Worm (Caenorhabditis elegans) whole organism, mixed stage, embryonic: Measurements from ENCODE around the gene F59G1.4.
A peak's percentile ranks its signal among the peaks of the same experiment; 100 is the strongest.

Experiments used
- M03D4.4 ChIP-seq: sonication (generic microtip); optimal IDR thresholded peaks from 2 replicates; lab custom pipeline; 2017; ENCODE audit warnings: mild to moderate bottlenecking, missing genetic modification characterization, missing compliant biosample characterization
- bed-3 ChIP-seq: fragments of 200-800 bp; sonication (Bioruptor generic); optimal IDR thresholded peaks from 3 replicates; lab custom pipeline; 2018; ENCODE audit warnings: mild to moderate bottlenecking, missing genetic modification characterization, moderate library complexity, missing compliant biosample characterization
- blmp-1 ChIP-seq: fragments of 150-350 bp; optimal IDR thresholded peaks from 2 replicates; lab custom pipeline; 2014; ENCODE audit warnings: missing biosample characterization, missing genetic modification characterization
- ceh-43 ChIP-seq: fragments of 200-800 bp; sonication (Bioruptor generic); optimal IDR thresholded peaks from 2 replicates; lab custom pipeline; 2018; ENCODE audit warnings: mild to moderate bottlenecking, missing genetic modification characterization, moderate library complexity, missing compliant biosample characterization
- ceh-83 ChIP-seq: fragments of 200-800 bp; sonication (Bioruptor generic); optimal IDR thresholded peaks from 2 replicates; lab custom pipeline; 2018; ENCODE audit warnings: mild to moderate bottlenecking, missing genetic modification characterization, missing compliant biosample characterization
- ces-1 ChIP-seq: fragments of 150-350 bp; optimal IDR thresholded peaks from 2 replicates; lab custom pipeline; 2014; ENCODE audit warnings: missing biosample characterization, missing genetic modification reagents, missing genetic modification characterization
- cnd-1 ChIP-seq: fragments of 200-800 bp; sonication (Bioruptor generic); optimal IDR thresholded peaks from 2 replicates; lab custom pipeline; 2018; ENCODE audit warnings: mild to moderate bottlenecking, missing genetic modification characterization, missing compliant biosample characterization
- drap-1 ChIP-seq: fragments of 200-800 bp; sonication (Bioruptor generic); optimal IDR thresholded peaks from 3 replicates; lab custom pipeline; 2018; ENCODE audit warnings: mild to moderate bottlenecking, missing genetic modification characterization, missing compliant biosample characterization
- elt-1 ChIP-seq: sonication (generic microtip); optimal IDR thresholded peaks from 2 replicates; lab custom pipeline; 2017; ENCODE audit warnings: missing genetic modification characterization, mild to moderate bottlenecking, missing compliant biosample characterization, antibody characterized with exemption, moderate library complexity, borderline replicate concordance; ENCODE audit not compliant: insufficient read depth
- elt-3 ChIP-seq: fragments of 150-350 bp; optimal IDR thresholded peaks from 2 replicates; lab custom pipeline; 2014; ENCODE audit warnings: missing biosample characterization, missing genetic modification characterization
- ham-2 ChIP-seq: fragments of 200-800 bp; sonication (Bioruptor generic); optimal IDR thresholded peaks from 2 replicates; lab custom pipeline; 2018; ENCODE audit warnings: mild to moderate bottlenecking, missing genetic modification characterization, missing compliant biosample characterization
- hlh-1 ChIP-seq: fragments of 150-350 bp; optimal IDR thresholded peaks from 2 replicates; lab custom pipeline; 2014; ENCODE audit warnings: missing biosample characterization, missing genetic modification reagents, missing genetic modification characterization
- lin-32 ChIP-seq: fragments of 200-800 bp; sonication (Bioruptor generic); optimal IDR thresholded peaks from 2 replicates; lab custom pipeline; 2018; ENCODE audit warnings: mild to moderate bottlenecking, missing genetic modification characterization, missing compliant biosample characterization
- lsy-2 ChIP-seq: fragments of 150-350 bp; optimal IDR thresholded peaks from 2 replicates; lab custom pipeline; 2014; ENCODE audit warnings: missing biosample characterization, missing genetic modification characterization
- mab-5 ChIP-seq: fragments of 150-350 bp; optimal IDR thresholded peaks from 2 replicates; lab custom pipeline; 2014; ENCODE audit warnings: missing biosample characterization, missing genetic modification characterization
- mep-1 ChIP-seq: fragments of 150-350 bp; optimal IDR thresholded peaks from 2 replicates; lab custom pipeline; 2017; ENCODE audit warnings: missing biosample characterization, missing genetic modification reagents, missing genetic modification characterization, inconsistent platforms
- mls-2 ChIP-seq: sonication (generic microtip); optimal IDR thresholded peaks from 2 replicates; lab custom pipeline; 2016; ENCODE audit warnings: mild to moderate bottlenecking, missing genetic modification characterization, moderate library complexity, missing compliant biosample characterization
- nhr-12 ChIP-seq: fragments of 150-350 bp; optimal IDR thresholded peaks from 2 replicates; lab custom pipeline; 2014; ENCODE audit warnings: missing biosample characterization, missing genetic modification characterization
- nhr-2 ChIP-seq: fragments of 150-350 bp; optimal IDR thresholded peaks from 2 replicates; lab custom pipeline; 2014; ENCODE audit warnings: missing biosample characterization, missing genetic modification characterization
- nhr-237 ChIP-seq: fragments of 150-350 bp; optimal IDR thresholded peaks from 2 replicates; lab custom pipeline; 2014; ENCODE audit warnings: missing biosample characterization, missing genetic modification characterization
- nhr-28 ChIP-seq: fragments of 150-350 bp; optimal IDR thresholded peaks from 2 replicates; lab custom pipeline; 2014; ENCODE audit warnings: missing biosample characterization, missing genetic modification characterization
- nhr-76 ChIP-seq: sonication (generic microtip); optimal IDR thresholded peaks from 2 replicates; lab custom pipeline; 2017; ENCODE audit warnings: missing biosample characterization, missing genetic modification characterization
- sem-2 ChIP-seq: fragments of 200-800 bp; sonication (Bioruptor generic); optimal IDR thresholded peaks from 2 replicates; lab custom pipeline; 2018; ENCODE audit warnings: mild to moderate bottlenecking, missing genetic modification characterization, missing compliant biosample characterization
- snpc-4 ChIP-seq: fragments of 150-350 bp; optimal IDR thresholded peaks from 2 replicates; lab custom pipeline; 2014; ENCODE audit warnings: missing biosample characterization, missing genetic modification characterization
- sptf-1 ChIP-seq: sonication (generic microtip); optimal IDR thresholded peaks from 2 replicates; lab custom pipeline; 2017; ENCODE audit warnings: mild to moderate bottlenecking, missing genetic modification characterization, moderate library complexity, missing compliant biosample characterization
- tbx-8 ChIP-seq: fragments of 200-800 bp; sonication (Bioruptor generic); optimal IDR thresholded peaks from 2 replicates; lab custom pipeline; 2018; ENCODE audit warnings: mild to moderate bottlenecking, missing genetic modification characterization, moderate library complexity, missing compliant biosample characterization
- unc-120 ChIP-seq: sonication (generic microtip); optimal IDR thresholded peaks from 2 replicates; lab custom pipeline; 2017; ENCODE audit warnings: missing genetic modification characterization, missing compliant biosample characterization; ENCODE audit not compliant: poor library complexity, severe bottlenecking
- unc-39 ChIP-seq: fragments of 150-350 bp; optimal IDR thresholded peaks from 2 replicates; lab custom pipeline; 2014; ENCODE audit warnings: missing biosample characterization, missing genetic modification characterization
- unc-62 ChIP-seq: fragments of 150-350 bp; optimal IDR thresholded peaks from 2 replicates; lab custom pipeline; 2014; ENCODE audit warnings: missing biosample characterization, missing genetic modification reagents, missing genetic modification characterization
- zip-8 ChIP-seq: fragments of 150-350 bp; optimal IDR thresholded peaks from 2 replicates; lab custom pipeline; 2014; ENCODE audit warnings: missing biosample characterization, missing genetic modification characterization

Gene F59G1.4

ce11 chrII:5902139-5902538 is 6.2 kb downstream of the F59G1.4 start:
- no peak for TF ChIP-seq ham-2 (GFP tag; lab: Kevin White, UChicago)
- no peak for TF ChIP-seq sem-2 (GFP tag; lab: Kevin White, UChicago)
- TF ChIP-seq mab-5 (tag; lab: Kevin White, UChicago): no peak
- TF ChIP-seq blmp-1 (tag; lab: Kevin White, UChicago): no peak
- no peak for TF ChIP-seq nhr-237
- TF ChIP-seq sptf-1 (tag; lab: Kevin White, UChicago): no peak
- no peak for TF ChIP-seq nhr-76 (tag; lab: Kevin White, UChicago)
- no peak for TF ChIP-seq lsy-2
- TF ChIP-seq tbx-8: no peak
- TF ChIP-seq elt-1 (tag; lab: Kevin White, UChicago): no peak

DNA sequence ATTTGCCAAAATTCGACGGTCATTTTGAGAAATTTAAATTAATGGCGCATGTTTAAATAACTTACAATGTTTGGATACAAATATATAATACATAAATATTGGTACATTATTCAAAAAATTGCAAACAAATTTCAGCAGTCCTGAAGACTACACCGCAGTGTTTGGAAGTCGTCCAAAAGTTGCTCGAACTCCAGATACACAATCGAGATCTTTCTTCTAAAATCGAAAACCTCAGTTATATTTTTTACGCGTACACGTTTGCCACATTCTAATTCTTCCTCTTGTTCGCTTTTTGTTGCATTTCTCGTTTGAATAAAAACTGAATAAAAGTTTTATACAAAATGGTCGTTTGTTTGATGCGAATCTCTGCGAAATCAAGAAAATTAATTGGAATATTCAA is 8.3 kb downstream of the F59G1.4 start, which contains the start of gene tsp-18:
Gene tsp-18 (plus strand): TSS at position 301 of the 400 bp plus-strand sequence.
- TF ChIP-seq nhr-28 (tag; lab: Kevin White, UChicago) (no peak), ceh-43 (GFP tag; lab: Kevin White, UChicago) (no peak), lin-32 (GFP tag; lab: Kevin White, UChicago) (no peak), sptf-1 (tag; lab: Kevin White, UChicago) (no peak), lsy-2 (no peak), mls-2 (tag; lab: Kevin White, UChicago) (no peak), elt-3 (tag; lab: Kevin White, UChicago) (no peak), mep-1 (no peak), M03D4.4 (tag; lab: Kevin White, UChicago) (no peak), blmp-1 (tag; lab: Kevin White, UChicago) (no peak), tbx-8 (no peak), nhr-12 (no peak), snpc-4 (tag; lab: Kevin White, UChicago) (no peak), nhr-237 (no peak), bed-3 (GFP tag; lab: Kevin White, UChicago) (no peak), unc-39 (tag; lab: Kevin White, UChicago) (no peak)

- peak; percentile 46 for TF ChIP-seq lsy-2
- no peak for TF ChIP-seq mls-2 (tag; lab: Kevin White, UChicago)
Observed at ce11 chrII:5906274-5906673, 10.3 kb downstream of the F59G1.4 start, which contains the start of gene F59G1.8. TSS of gene F59G1.8 (plus strand) at chrII:5906566.

ce11 chrII:5907482-5907881 is 11.5 kb downstream of the F59G1.4 start, which contains the start of gene vps-35:
TSS of gene vps-35 (plus strand) at chrII:5907816.
- TF ChIP-seq cnd-1 (tag; lab: Kevin White, UChicago) (no peak), nhr-12 (no peak), unc-120 (tag; lab: Kevin White, UChicago) (peak; percentile 35), mab-5 (tag; lab: Kevin White, UChicago) (no peak), ces-1 (GFP tag; lab: Kevin White, UChicago) (no peak), zip-8 (tag; lab: Kevin White, UChicago) (no peak), hlh-1 (tag; lab: Kevin White, UChicago) (peak; percentile 23), sem-2 (GFP tag; lab: Kevin White, UChicago) (no peak), unc-62 (GFP tag; lab: Kevin White, UChicago) (peak; percentile 3), sptf-1 (tag; lab: Kevin White, UChicago) (no peak), ceh-83 (GFP tag; lab: Kevin White, UChicago) (no peak), nhr-2 (tag; lab: Kevin White, UChicago) (no peak), mep-1 (peak; percentile 43), lin-32 (GFP tag; lab: Kevin White, UChicago) (no peak), drap-1 (GFP tag; lab: Kevin White, UChicago) (no peak), elt-1 (tag; lab: Kevin White, UChicago) (no peak)

DNA sequence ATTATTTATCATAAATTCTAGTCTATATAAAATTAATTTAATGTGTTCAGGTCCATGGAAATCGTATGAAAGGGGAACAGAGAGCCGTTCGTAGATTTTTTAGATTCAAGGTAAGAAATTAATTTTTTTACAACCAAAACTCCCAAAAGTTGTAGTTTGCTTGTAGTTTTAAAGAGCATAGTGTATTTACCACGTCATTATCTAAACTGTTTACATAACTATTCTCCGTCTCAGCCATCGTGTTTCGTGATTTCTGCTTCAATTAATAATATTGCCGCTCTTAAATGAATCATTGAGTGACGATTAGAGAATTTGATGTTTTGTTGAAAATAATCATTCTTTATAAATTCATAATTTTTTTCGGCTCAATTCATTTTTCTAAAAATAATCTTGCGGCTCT is 15.3 kb downstream of the F59G1.4 start, which contains the start of gene cgt-3:
Gene cgt-3 (plus strand): TSS at position 51 of the 400 bp plus-strand sequence.
- TF ChIP-seq sptf-1 (tag; lab: Kevin White, UChicago): no peak
- no peak for TF ChIP-seq M03D4.4 (tag; lab: Kevin White, UChicago)
